Fruit fly (Drosophila melanogaster): ENCODE data around the gene CG4293.

The CG4293 gene

DNA sequence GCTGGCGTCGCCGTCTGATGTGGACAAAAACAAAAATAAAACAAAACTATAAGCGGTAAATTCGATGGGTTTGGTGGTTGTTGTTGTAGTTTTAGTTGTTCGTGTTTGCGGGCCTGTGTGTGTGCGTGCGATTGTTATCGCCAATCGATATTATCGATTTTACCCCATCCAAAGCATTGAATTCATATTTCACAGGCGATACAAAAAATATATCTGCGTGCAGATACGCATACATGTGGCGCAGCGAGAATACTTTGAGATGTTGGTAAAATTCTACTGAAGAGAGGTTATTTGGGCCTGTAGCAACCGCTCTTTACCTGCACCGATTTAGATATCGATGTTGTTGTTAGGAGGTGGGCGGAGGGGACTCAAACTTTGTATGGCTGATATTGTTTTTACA lies 8.4 kb downstream of the CG4293 start:
- no peak for TF ChIP-seq CG32264 (GFP tag; optimal IDR thresholded peaks at IDR 0.05)

DNA sequence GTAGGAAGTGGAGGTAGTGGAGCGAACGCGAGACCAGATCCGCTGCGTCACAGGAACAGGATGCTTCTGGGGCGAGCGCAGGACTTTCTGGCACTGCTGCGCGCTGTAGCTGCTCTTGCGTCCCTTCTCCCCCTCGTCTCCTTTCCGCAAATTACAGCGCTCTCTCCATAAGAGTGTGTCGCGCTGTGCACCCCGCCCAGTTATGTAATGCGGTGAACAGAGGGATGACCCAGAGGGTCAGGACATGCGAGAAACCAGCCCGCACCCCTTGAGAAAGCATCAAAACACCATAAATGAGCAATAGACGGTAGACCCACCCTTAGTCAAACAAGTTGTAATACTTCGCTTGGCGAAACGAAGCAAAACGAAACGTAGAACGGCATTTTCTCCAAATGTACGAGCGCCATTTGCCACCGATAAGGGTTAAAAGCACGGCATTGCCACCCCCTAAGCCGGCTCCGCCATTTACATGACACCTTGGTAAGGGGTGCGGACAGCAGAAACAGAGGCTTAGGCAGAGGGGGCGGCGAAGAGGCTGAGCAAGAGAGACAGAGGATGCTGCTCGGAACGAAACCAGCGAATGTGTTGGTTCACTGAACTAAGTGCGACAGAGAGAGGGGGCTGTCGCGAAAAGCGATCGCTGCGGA lies 9.8 kb downstream of the CG4293 start:
- no peak for TF ChIP-seq Mio (GFP tag; optimal IDR thresholded peaks at IDR 0.05)
- TF ChIP-seq jim (GFP tag; optimal IDR thresholded peaks at IDR 0.05) = no peak
- TF ChIP-seq woc (GFP tag; optimal IDR thresholded peaks at IDR 0.05) = no peak
- TF ChIP-seq dsf (GFP tag; optimal IDR thresholded peaks at IDR 0.05; ENCODE audit: borderline replicate concordance) = no peak
- TF ChIP-seq pan (optimal IDR thresholded peaks at IDR 0.05) = no peak
- no peak for TF ChIP-seq dl (GFP tag; optimal IDR thresholded peaks at IDR 0.05; ENCODE audit: insufficient read depth in 1 of 2, partially characterized antibody in 2 of 2)
- no peak for TF ChIP-seq sage (GFP tag; optimal IDR thresholded peaks at IDR 0.05)
- no peak for TF ChIP-seq sv (GFP tag; optimal IDR thresholded peaks at IDR 0.05)
- no peak for TF ChIP-seq Hr78 (GFP tag; optimal IDR thresholded peaks at IDR 0.05)
- no peak for TF ChIP-seq HLH106 (tag; optimal IDR thresholded peaks at IDR 0.05)
- TF ChIP-seq dmrt93B (GFP tag; optimal IDR thresholded peaks at IDR 0.05) = no peak
- no peak for TF ChIP-seq Hr83 (GFP tag; optimal IDR thresholded peaks at IDR 0.05; ENCODE audit: poor library complexity, severe bottlenecking)
- TF ChIP-seq usp (GFP tag; optimal IDR thresholded peaks at IDR 0.05) = no peak
- no peak for TF ChIP-seq CrebA (GFP tag; optimal IDR thresholded peaks at IDR 0.05; ENCODE audit: borderline replicate concordance)
- TF ChIP-seq Myc (optimal IDR thresholded peaks at IDR 0.05) = no peak
- TF ChIP-seq CG32264 (GFP tag; optimal IDR thresholded peaks at IDR 0.05) = no peak
- TF ChIP-seq rgr (GFP tag; optimal IDR thresholded peaks at IDR 0.05) = no peak

DNA sequence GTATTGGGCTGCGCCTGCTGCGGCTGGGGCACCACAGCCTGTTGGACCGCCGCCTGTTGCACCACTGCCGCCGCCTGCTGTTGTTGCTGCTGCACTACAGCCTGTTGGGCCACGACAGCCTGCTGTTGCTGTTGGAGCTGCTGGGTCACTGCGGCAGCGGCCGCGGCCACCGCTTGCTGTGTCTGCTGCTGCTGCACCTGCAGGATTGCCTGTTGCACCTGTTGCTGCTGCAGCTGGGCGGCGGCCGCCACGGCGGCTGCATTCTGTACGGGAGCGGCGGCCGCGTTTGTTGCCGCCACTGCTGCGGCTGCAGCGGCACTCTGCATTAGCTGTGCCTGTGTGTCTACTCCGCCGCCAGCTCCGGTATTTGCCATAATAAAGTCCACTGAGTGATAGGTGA lies 11.2 kb downstream of the CG4293 start:
- no peak for TF ChIP-seq rgr (GFP tag; optimal IDR thresholded peaks at IDR 0.05)
- no peak for TF ChIP-seq sage (GFP tag; optimal IDR thresholded peaks at IDR 0.05)
- TF ChIP-seq pan (optimal IDR thresholded peaks at IDR 0.05) = no peak
- TF ChIP-seq fru (GFP tag; optimal IDR thresholded peaks at IDR 0.05) = no peak
- no peak for TF ChIP-seq usp (GFP tag; optimal IDR thresholded peaks at IDR 0.05)
- TF ChIP-seq HLH106 (tag; optimal IDR thresholded peaks at IDR 0.05) = no peak
- no peak for TF ChIP-seq ey (GFP tag; optimal IDR thresholded peaks at IDR 0.05)
- no peak for TF ChIP-seq dsf (GFP tag; optimal IDR thresholded peaks at IDR 0.05; ENCODE audit: borderline replicate concordance)
- no peak for TF ChIP-seq sv (GFP tag; optimal IDR thresholded peaks at IDR 0.05)
- no peak for TF ChIP-seq psq (GFP tag; optimal IDR thresholded peaks at IDR 0.05)
- no peak for TF ChIP-seq tai (GFP tag; optimal IDR thresholded peaks at IDR 0.05)

DNA sequence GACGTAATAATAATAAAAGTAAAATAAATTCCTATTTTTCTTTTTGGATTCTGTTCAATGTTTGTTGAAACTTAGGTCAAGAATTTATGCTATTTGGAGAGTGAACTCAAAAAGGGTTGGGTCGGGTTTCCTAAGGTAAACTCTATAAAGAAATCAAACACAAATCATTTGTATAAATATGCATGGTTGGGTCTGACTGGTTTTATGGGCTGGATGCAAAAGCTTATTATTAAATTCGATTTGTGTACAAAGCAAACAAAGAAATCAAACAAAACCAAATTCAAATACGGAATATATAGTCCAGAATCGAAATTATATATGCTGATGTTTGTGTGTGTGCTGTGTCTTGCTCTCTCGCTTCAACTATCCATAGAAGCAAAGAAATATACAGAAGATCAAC lies 14.4 kb downstream of the CG4293 start:
- TF ChIP-seq N (GFP tag; optimal IDR thresholded peaks at IDR 0.05) = no peak

DNA sequence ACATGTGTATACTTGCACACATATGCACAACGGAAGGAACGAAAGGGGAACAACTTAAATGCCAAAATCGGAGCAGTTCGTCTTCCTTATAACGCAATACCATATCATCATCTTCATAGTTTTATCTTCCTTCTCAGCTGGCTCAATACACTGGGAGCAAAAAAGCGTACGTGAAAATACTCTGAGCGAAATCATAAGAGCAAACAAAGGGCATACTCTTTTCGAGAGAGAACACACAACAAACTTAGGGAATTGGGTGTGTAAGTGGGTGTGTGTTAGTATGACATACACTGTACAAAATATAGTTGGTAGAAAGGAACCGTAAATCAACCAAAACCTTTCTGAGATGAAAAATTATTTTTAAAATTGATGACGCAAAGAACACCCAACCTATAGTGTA lies 17.6 kb downstream of the CG4293 start:
- TF ChIP-seq dmrt93B (GFP tag; optimal IDR thresholded peaks at IDR 0.05) (no peak), OdsH (GFP tag; optimal IDR thresholded peaks at IDR 0.05) (no peak), Hnf4 (GFP tag; optimal IDR thresholded peaks at IDR 0.05) (no peak), dl (GFP tag; optimal IDR thresholded peaks at IDR 0.05; ENCODE audit: insufficient read depth in 1 of 2, partially characterized antibody in 2 of 2) (no peak), HLH106 (tag; optimal IDR thresholded peaks at IDR 0.05) (no peak), dsf (GFP tag; optimal IDR thresholded peaks at IDR 0.05; ENCODE audit: borderline replicate concordance) (no peak)

DNA sequence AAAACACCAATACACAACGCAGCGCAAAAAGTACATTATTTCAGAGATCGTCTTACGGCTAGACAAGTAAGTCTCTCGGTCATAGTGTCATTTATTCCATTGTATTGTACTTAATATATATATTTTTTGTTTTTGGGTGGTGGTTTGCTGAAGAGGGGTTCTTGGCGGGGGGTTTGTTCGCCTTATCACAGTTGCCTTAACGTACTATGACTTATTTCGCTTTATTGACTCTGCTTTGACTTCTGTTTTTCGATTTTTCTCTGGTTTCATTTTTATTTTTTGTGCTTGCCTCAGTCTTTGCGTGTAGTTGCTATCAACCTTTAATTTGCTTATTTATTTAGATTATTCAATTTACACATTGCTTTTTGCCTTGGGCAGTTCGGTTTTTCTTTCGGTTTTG lies 19.6 kb downstream of the CG4293 start:
- TF ChIP-seq usp (GFP tag; optimal IDR thresholded peaks at IDR 0.05) (no peak), Hr78 (GFP tag; optimal IDR thresholded peaks at IDR 0.05) (no peak), Myc (optimal IDR thresholded peaks at IDR 0.05) (no peak), N (GFP tag; optimal IDR thresholded peaks at IDR 0.05) (no peak), pan (optimal IDR thresholded peaks at IDR 0.05) (no peak), Hr83 (GFP tag; optimal IDR thresholded peaks at IDR 0.05; ENCODE audit: poor library complexity, severe bottlenecking) (no peak), dl (GFP tag; optimal IDR thresholded peaks at IDR 0.05; ENCODE audit: insufficient read depth in 1 of 2, partially characterized antibody in 2 of 2) (no peak), sage (GFP tag; optimal IDR thresholded peaks at IDR 0.05) (no peak), psq (GFP tag; optimal IDR thresholded peaks at IDR 0.05) (peak; percentile 16), tai (GFP tag; optimal IDR thresholded peaks at IDR 0.05) (no peak), Rel (GFP tag; optimal IDR thresholded peaks at IDR 0.05) (no peak), Rel (tag; optimal IDR thresholded peaks at IDR 0.05) (peak; percentile 54), Hnf4 (GFP tag; optimal IDR thresholded peaks at IDR 0.05) (peak; percentile 39), Abd-B (GFP tag; optimal IDR thresholded peaks at IDR 0.05) (no peak), br (GFP tag; optimal IDR thresholded peaks at IDR 0.05) (peak; percentile 29)
